Fruit fly (Drosophila melanogaster) Kc167 (cell line): ENCODE results near the gene ort.

ENCODE experiments used
- Myc ChIP-seq: fragments of >200 bp; optimal IDR thresholded peaks from 2 replicates; lab custom pipeline; 2017; ENCODE audit warnings: missing external identifiers
- Sin3A ChIP-seq: fragments of >200 bp; optimal IDR thresholded peaks from 2 replicates; lab custom pipeline; 2018; ENCODE audit warnings: missing external identifiers
- h ChIP-seq: fragments of >200 bp; optimal IDR thresholded peaks from 3 replicates; lab custom pipeline; 2018; ENCODE audit warnings: missing external identifiers
- insv ChIP-seq: fragments of >200 bp; optimal IDR thresholded peaks from 3 replicates; lab custom pipeline; 2018; ENCODE audit warnings: missing external identifiers
- psq ChIP-seq: fragments of >200 bp; optimal IDR thresholded peaks from 2 replicates; lab custom pipeline; 2017; ENCODE audit warnings: missing external identifiers
- ttk ChIP-seq: sonication (Bioruptor generic); optimal IDR thresholded peaks from 2 replicates; lab custom pipeline; 2017; ENCODE audit warnings: missing external identifiers

Gene ort

DNA sequence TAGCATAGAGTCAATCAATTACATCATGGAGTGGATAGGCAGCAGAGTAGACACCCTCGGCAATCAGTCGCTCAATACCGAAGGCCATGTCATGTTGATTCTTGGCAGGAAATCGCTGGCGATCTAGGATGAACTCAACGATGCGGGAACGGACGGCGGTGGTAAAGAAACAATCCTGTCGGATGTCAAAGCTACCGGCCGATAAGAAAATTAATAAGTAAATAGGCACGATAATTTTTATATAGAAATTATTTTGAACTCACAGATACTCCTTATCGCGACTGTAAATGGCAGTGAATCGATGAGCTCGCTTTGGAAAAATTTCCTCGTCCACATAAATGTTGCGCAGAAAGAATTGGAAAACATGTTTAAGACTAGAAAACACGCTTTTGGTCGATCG lies 21.5 kb upstream of the ort start:
- no peak for TF ChIP-seq Sin3A (lab: Kevin White, UChicago)
- no peak for TF ChIP-seq ttk (lab: Kevin White, UChicago)
- no peak for TF ChIP-seq Myc (lab: Kevin White, UChicago)
- no peak for TF ChIP-seq insv (lab: Kevin White, UChicago)
- TF ChIP-seq h (lab: Kevin White, UChicago): no peak
- no peak for TF ChIP-seq psq

DNA sequence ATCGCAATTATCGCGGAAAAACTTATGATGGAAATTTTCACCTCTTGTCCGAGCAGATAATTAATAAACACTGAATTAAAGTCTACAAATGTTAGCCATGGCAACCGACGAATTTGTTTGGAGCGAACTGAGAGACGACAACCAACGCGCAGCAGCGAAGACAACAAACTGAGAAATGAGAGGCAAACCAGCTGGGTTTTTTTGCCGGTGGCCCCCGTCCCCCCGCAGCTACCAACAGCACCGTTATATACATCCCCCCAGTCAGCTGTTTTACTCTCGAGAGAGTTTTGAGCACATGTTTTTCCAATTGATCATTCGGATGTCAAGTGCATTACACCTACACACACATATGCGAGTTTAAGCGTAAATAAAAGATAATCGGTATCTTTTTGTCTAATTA lies 18.5 kb upstream of the ort start:
- TF ChIP-seq h (lab: Kevin White, UChicago) (no peak), Sin3A (lab: Kevin White, UChicago) (no peak), insv (lab: Kevin White, UChicago) (no peak), ttk (lab: Kevin White, UChicago) (no peak), psq (no peak), Myc (lab: Kevin White, UChicago) (no peak)

DNA sequence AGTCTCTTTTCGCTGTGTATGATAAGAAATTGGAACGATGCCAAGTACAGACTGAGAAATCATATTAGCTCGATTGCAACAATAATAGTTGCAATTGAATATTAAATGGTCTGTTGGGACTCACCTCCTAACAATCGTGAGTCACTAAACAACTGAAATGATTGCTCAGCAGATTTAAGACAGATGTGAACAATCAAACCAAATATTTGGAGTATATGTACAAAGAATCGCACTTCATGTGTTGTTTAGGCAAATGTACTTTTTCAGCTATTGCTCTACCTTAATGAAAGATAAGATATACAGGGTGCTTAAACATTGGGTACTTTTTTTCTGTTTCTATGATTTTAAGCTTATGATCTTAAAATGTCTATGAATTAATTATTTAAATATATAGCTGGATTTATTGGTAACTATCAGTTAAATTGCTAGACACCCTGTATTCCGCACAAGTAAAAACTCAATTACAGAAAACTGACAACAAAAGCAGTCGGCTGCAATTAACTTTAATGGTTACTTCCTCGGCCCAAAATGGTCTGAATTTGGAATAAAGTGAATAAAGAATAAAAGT lies 18.0 kb upstream of the ort start:
- TF ChIP-seq h (lab: Kevin White, UChicago) (no peak), Myc (lab: Kevin White, UChicago) (no peak), Sin3A (lab: Kevin White, UChicago) (no peak), insv (lab: Kevin White, UChicago) (no peak), ttk (lab: Kevin White, UChicago) (no peak), psq (no peak)

DNA sequence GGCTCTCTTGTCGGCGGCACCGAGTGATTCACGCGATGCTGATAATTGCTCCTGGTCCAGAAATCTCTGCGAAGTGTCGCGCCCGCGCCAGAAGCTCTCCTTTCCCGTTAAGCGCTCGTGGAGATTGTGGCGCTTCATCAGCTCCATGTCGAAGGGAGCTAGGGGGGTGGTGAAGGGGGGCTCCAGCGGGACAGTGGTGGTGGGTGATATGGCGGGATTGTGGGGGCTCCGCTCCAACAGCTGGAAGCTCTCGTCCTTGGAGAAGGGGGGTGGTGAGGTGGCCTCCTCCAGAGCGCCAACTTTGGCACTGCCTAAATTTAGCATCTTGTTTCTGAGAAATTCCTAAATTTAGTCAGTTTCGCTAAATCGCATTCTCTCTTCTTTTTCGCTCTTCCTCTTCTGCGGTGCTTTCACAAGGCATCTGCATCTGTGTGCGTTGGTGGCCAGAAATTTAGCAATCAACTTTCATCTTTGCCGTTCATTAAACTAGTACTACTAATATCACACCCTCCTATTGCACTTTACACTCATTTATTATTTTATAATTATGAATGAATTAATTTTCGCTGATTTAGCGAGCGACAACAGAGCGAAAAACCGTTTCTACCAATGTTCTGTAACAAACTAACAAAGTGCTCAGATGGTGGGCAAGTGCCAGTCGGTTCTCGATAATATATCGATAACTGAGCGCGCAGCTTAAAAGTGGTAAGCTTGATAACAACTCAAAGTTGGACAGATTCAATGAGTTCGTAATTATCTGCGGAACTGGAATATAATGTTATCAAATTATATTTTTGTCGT lies 17.3 kb upstream of the ort start, which contains the start of gene subdued:
Gene subdued, minus strand, starts transcription at position 631 of the 801 bp plus-strand sequence.
- TF ChIP-seq Myc (lab: Kevin White, UChicago): no peak
- no peak for TF ChIP-seq Sin3A (lab: Kevin White, UChicago)
- no peak for TF ChIP-seq h (lab: Kevin White, UChicago)
- no peak for TF ChIP-seq insv (lab: Kevin White, UChicago)
- TF ChIP-seq ttk (lab: Kevin White, UChicago): no peak

DNA sequence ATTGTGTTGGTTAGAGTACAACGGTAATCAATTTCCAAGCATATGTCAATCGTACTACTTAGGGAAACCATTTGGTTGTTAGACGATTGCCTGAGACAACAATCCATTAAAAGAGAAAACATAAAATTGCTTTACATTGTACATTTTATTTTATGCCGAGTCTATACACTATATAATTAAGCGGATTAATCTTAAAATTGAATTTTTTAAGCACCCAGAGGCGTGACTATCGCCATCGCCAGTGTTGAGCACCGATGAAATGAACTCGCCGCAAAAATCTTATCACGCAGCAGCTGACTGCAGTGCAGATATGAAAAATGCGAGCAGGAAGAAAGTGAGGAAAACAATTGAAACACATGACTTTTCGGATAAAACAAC lies 16.7 kb upstream of the ort start:
- TF ChIP-seq psq (no peak), Sin3A (lab: Kevin White, UChicago) (no peak), ttk (lab: Kevin White, UChicago) (no peak), Myc (lab: Kevin White, UChicago) (no peak), insv (lab: Kevin White, UChicago) (no peak), h (lab: Kevin White, UChicago) (no peak)

DNA sequence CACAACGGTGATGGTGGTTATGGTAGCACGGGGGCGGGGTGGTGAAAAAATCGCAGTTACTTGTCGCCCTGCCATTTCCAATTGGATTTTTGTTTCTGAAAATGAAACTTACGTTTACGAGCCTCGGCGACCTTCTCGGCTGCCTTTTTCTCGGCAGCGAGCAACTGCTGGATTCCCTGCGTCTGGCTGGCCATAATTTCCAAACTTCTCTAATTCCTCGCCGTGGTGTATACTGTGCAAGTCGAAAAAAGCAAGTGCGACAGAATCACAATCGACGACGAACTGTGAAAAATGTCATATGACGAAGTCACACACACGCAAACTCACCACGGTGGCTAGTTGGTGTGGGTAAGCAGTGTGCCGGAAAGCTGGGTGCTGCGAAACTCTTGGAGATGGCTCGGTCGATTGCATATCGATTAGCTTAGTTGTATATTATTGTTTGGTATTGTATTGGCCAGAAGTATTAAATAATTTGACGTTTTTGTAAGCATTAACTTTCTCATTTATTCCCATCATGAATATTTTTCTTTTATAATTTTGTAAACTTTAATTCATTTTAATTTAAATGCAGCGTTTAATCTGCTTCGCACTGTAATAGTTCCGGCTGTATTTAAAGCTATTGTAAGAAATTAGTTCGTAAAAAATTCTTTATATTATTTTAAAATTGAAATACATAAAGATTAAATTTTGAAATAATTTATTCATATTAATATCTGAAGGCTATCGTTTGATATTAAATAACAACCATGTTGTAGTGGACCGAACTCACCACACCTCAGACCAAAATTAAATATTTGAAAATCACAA lies 15.3 kb upstream of the ort start, which contains the start of gene Vha13:
Gene Vha13, minus strand, starts transcription at position 293 of the 807 bp plus-strand sequence.
- TF ChIP-seq h (lab: Kevin White, UChicago) (no peak), psq (no peak), Sin3A (lab: Kevin White, UChicago) (no peak), Myc (lab: Kevin White, UChicago) (no peak), ttk (lab: Kevin White, UChicago) (no peak), insv (lab: Kevin White, UChicago) (no peak)

DNA sequence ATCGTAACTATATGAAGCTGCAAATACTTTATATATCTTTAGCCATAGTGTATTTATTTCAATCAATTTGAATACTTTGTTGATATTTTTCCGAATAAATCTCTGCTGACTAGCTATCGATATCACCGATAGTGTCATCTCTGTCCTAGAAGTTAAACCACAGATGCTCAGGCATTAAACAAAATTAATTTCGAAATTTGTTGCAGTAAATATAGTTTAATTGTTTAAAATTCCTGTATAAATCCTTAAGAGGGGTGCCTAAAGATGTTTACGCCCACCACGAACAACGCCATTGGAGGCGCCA lies 14.7 kb upstream of the ort start, which contains the start of gene Nup58:
Gene Nup58, plus strand, starts transcription at position 126 of the 304 bp plus-strand sequence.
- no peak for TF ChIP-seq ttk (lab: Kevin White, UChicago)
- TF ChIP-seq psq: no peak
- TF ChIP-seq Myc (lab: Kevin White, UChicago): no peak
- TF ChIP-seq h (lab: Kevin White, UChicago): no peak
- no peak for TF ChIP-seq insv (lab: Kevin White, UChicago)
- no peak for TF ChIP-seq Sin3A (lab: Kevin White, UChicago)

DNA sequence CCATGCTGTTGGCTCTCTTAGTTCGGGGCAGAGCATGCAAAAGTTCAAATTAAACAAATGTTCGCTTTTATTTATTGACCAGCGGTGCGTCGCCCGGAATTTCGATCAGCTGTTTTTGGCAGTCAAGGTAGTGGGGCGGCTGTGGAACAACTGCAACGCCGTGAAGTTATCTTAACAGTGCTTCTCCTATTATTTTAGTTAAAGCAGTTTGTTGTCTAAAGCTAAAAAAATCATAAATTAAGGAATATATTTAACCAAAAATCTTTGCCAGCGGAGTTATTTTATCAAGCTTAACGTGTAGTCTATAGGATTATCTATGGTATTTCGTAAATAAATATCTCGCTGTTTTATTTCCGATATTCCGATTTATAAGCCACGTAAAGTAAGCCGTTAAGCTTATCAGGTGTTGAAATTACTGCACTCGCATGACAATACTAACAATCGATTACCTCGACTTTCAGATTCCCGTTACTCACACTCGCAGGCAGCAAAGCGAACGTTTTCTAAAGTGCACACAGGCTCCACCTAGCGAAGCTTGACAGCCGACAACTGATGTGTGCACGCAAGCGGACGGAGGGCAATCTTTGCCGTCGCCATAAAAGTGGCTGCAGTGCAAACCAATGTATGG lies 11.1 kb upstream of the ort start, which contains the start of the genes CG6195 and CG31220:
Gene CG6195, minus strand, starts transcription at position 122 of the 628 bp plus-strand sequence.
Gene CG31220, plus strand, starts transcription at position 199 of the 628 bp plus-strand sequence.
- TF ChIP-seq h (lab: Kevin White, UChicago) (no peak), insv (lab: Kevin White, UChicago) (no peak), Myc (lab: Kevin White, UChicago) (no peak), Sin3A (lab: Kevin White, UChicago) (no peak), ttk (lab: Kevin White, UChicago) (no peak), psq (no peak)

DNA sequence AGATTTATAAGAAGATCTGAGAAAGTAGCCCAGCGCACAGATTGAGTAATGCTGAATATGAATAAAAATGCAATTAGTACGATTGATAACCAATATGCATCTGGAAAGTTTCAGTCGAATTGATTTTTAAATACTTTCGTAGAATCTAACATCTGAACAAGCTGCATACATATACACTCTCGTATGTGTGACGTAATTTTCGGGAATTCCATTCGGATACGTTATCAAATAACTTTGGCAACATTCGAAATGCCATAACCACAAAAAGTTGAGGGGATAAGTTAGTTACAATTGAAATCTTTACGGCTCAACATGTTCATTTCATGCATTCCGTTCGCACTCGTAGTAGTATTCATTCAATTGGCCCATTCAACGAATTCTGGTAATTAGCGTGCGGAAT lies 8.8 kb upstream of the ort start, which contains the start of gene CG31219:
Gene CG31219, plus strand, starts transcription at position 301 of the 400 bp plus-strand sequence.
- no peak for TF ChIP-seq ttk (lab: Kevin White, UChicago)
- TF ChIP-seq h (lab: Kevin White, UChicago): no peak
- TF ChIP-seq psq: no peak
- no peak for TF ChIP-seq insv (lab: Kevin White, UChicago)
- TF ChIP-seq Sin3A (lab: Kevin White, UChicago): no peak
- no peak for TF ChIP-seq Myc (lab: Kevin White, UChicago)

DNA sequence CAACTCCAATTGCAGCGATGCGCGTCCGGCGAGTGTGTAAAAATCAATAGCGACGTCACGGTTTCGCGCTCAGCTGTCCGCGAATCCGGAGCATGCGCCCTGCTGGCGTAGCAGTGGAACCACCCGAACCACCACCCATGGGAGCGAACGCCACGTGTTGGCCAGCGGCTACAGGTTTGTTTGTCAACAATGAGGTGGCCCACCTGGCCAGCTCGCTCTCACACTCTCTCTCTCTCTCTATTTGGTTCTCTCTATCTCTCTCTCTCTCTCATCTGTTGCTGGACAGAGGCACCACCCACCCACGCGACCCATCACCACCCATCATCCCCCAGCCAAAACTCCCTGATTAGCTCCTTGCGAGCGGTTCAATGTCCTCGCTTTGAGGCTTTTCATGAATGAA lies 3.1 kb upstream of the ort start:
- TF ChIP-seq Myc (lab: Kevin White, UChicago): no peak
- TF ChIP-seq Sin3A (lab: Kevin White, UChicago): no peak
- TF ChIP-seq h (lab: Kevin White, UChicago): no peak
- TF ChIP-seq insv (lab: Kevin White, UChicago): no peak
- TF ChIP-seq psq: no peak
- TF ChIP-seq ttk (lab: Kevin White, UChicago): no peak
